Worm (Caenorhabditis elegans) whole organism, early embryonic: ENCODE results near the gene ser-2.

Experiments
- B0310.2 ChIP-seq: sonication (generic microtip); optimal IDR thresholded peaks from 2 replicates; lab custom pipeline; 2016; ENCODE audit warnings: mild to moderate bottlenecking, missing genetic modification characterization, missing compliant biosample characterization
- F13C5.2 ChIP-seq: sonication (generic microtip); optimal IDR thresholded peaks from 2 replicates; lab custom pipeline; 2017; ENCODE audit warnings: mild to moderate bottlenecking, missing genetic modification characterization, inconsistent platforms, missing compliant biosample characterization
- aly-1 ChIP-seq: sonication (generic microtip); optimal IDR thresholded peaks from 2 replicates; lab custom pipeline; 2016; ENCODE audit warnings: missing genetic modification characterization, missing compliant biosample characterization
- ama-1 ChIP-seq: fragments of 150-350 bp; optimal IDR thresholded peaks from 2 replicates; lab custom pipeline; 2014
- ceh-13 ChIP-seq: fragments of 200-800 bp; sonication (Bioruptor generic); optimal IDR thresholded peaks from 2 replicates; lab custom pipeline; 2018; ENCODE audit warnings: mild to moderate bottlenecking, missing genetic modification characterization, missing compliant biosample characterization
- ceh-36 ChIP-seq: sonication (generic microtip); optimal IDR thresholded peaks from 2 replicates; lab custom pipeline; 2016; ENCODE audit warnings: missing genetic modification characterization, inconsistent platforms, missing compliant biosample characterization
- ets-7 ChIP-seq: sonication (generic microtip); optimal IDR thresholded peaks from 2 replicates; lab custom pipeline; 2016; ENCODE audit warnings: missing genotype, missing genetic modification characterization, missing compliant biosample characterization
- flt-1 ChIP-seq: fragments of 200-800 bp; sonication (Bioruptor generic); IDR thresholded peaks from 2 replicates; pipeline ENCODE4 v1.3.6; 2022; ENCODE audit warnings: missing genetic modification characterization, missing compliant biosample characterization
- hmbx-1 ChIP-seq: sonication (generic microtip); optimal IDR thresholded peaks from 2 replicates; lab custom pipeline; 2016; ENCODE audit warnings: mild to moderate bottlenecking, missing genetic modification characterization, missing compliant biosample characterization
- hmg-4 ChIP-seq: fragments of 200-800 bp; sonication (Bioruptor generic); optimal IDR thresholded peaks from 2 replicates; lab custom pipeline; 2018; ENCODE audit warnings: mild to moderate bottlenecking, missing genetic modification characterization, missing compliant biosample characterization
- hnd-1 ChIP-seq: sonication (generic microtip); optimal IDR thresholded peaks from 2 replicates; lab custom pipeline; 2016; ENCODE audit warnings: missing genetic modification characterization, missing compliant biosample characterization
- pes-1 ChIP-seq: fragments of 200-800 bp; sonication (Bioruptor generic); IDR thresholded peaks from 2 replicates; pipeline ENCODE4 v1.3.6; 2022; ENCODE audit warnings: missing genetic modification reagents, missing genetic modification characterization, missing compliant biosample characterization
- scrt-1 ChIP-seq: fragments of 200-800 bp; sonication (Bioruptor generic); IDR thresholded peaks from 2 replicates; pipeline ENCODE4 v1.3.6; 2022; ENCODE audit warnings: missing genetic modification characterization, missing compliant biosample characterization
- sea-1 ChIP-seq: fragments of 200-800 bp; sonication (Bioruptor generic); conservative IDR thresholded peaks from 2 replicates; pipeline ENCODE4 v1.3.6; 2022; ENCODE audit warnings: missing genetic modification characterization, missing compliant biosample characterization
- tbx-11 ChIP-seq: fragments of 200-800 bp; sonication (Bioruptor generic); IDR thresholded peaks from 2 replicates; pipeline ENCODE4 v1.3.6; 2022; ENCODE audit warnings: missing genetic modification characterization, missing compliant biosample characterization
- tbx-37 ChIP-seq: fragments of 200-800 bp; sonication (Bioruptor generic); conservative IDR thresholded peaks from 2 replicates; pipeline ENCODE4 v1.3.6; 2022; ENCODE audit warnings: missing genetic modification reagents, missing genetic modification characterization, missing compliant biosample characterization
- tra-4 ChIP-seq: sonication (generic microtip); optimal IDR thresholded peaks from 2 replicates; lab custom pipeline; 2017; ENCODE audit warnings: missing genetic modification characterization, missing compliant biosample characterization

ser-2 gene

DNA sequence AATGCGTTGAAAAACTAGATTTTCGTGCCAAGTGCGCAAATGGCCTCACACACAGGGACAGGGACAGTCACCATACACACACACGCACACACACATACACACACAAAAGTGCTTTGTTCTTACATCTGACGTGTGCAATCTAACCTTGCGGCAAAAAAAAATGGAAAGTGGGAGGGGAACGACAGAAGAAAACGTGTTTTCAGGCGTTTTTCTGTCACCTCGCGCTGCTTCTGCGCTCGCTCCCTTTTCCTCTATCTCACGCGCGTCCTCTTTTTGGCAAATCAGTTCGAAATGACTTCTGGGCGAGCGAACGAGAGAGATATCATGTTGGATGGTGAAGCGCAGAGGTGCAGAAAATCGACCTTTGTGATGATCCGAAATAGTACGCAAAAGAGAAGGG is 28.7 kb downstream of the ser-2 start:
- TF ChIP-seq tbx-37 (GFP tag; lab: Robert Waterston, UW): no peak

DNA sequence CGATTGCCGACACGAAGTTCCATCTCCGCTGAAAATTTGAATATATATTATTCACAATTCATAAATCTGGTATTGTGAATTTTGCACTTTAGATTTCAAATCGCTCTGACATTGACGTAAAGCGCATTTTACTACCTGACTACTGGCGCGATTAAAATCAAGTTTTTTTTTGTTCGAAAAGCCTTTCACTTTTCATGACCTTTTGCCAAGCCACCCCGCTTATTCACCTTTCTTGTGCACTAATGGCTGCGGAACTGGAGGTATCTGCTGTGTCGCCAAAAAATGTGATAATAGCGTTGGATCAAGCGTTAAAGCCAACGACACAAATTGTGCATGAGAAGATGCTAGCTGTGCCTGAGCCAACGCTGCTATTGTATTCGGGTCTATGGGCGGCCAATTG is 29.8 kb downstream of the ser-2 start:
- TF ChIP-seq ama-1: peak; percentile 16
- no peak for TF ChIP-seq aly-1

DNA sequence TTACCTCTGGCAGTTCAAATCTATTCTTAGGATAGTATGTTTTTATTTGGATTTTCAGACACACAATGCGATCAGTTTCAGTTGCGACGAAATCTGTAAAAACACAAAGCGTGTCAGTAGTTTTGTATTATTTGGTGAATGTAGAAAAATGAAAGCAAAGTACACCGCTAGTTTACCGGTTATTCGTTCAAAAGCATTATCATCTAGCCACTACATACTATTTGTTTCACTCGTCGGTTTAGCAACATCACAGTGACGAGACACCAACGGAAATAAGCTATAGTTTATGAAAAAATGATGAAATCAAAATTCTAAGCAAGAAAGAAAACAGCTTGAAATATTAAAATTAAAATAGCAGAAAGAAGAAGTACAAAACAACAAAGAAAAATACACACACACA is 32.1 kb downstream of the ser-2 start:
- TF ChIP-seq hmbx-1 (tag; lab: Kevin White, UChicago) (no peak), ceh-13 (GFP tag; lab: Kevin White, UChicago) (no peak), F13C5.2 (tag; lab: Kevin White, UChicago) (no peak), tra-4 (tag; lab: Kevin White, UChicago) (no peak), ets-7 (tag; lab: Kevin White, UChicago) (no peak), pes-1 (GFP tag; lab: Robert Waterston, UW) (no peak), flt-1 (GFP tag; lab: Robert Waterston, UW) (no peak), ceh-36 (tag; lab: Kevin White, UChicago) (no peak)

DNA sequence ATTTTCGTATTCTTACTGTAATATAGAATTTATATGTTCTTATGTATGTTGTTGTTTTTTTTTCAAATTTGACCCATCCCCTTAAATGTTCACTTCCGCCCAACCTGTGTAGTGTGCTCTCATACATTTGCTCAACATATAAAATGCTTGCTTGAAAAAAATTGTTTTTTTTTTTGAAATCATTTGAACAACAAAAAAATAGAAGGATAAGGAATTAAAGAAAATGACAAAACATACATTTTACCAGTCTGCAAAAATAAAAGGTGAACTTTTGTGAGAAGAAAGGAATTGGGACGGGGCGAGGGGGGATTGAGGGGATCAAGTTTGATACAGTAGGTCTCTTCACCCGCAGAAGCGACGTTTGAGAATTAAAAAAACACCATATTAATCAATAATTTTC is 34.3 kb downstream of the ser-2 start:
- no peak for TF ChIP-seq ceh-13 (GFP tag; lab: Kevin White, UChicago)
- TF ChIP-seq ceh-36 (tag; lab: Kevin White, UChicago): no peak
- no peak for TF ChIP-seq flt-1 (GFP tag; lab: Robert Waterston, UW)
- TF ChIP-seq scrt-1: no peak
- TF ChIP-seq hnd-1 (tag; lab: Kevin White, UChicago): no peak
- no peak for TF ChIP-seq pes-1 (GFP tag; lab: Robert Waterston, UW)
- TF ChIP-seq F13C5.2 (tag; lab: Kevin White, UChicago): no peak
- TF ChIP-seq ama-1: no peak
- no peak for TF ChIP-seq tbx-37 (GFP tag; lab: Robert Waterston, UW)

DNA sequence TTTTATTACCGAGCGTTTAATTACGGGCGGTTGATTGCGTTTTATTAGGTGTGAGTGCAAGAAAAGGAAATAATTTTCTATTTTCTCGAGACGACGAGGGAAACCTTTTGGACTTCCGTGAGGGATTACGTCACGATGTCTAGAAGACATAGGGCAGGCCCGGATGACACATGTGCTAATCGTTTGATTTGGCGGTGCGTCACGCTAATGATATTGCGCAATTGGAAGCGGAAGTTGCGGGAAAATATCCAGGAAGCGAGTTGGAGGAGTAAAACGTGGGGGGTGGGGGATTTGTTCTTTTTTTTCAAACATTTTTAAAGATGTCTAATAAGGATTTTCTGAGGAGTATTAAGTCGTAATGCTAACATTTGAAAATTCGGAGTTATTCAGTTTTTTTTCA is 38.2 kb downstream of the ser-2 start:
- TF ChIP-seq ets-7 (tag; lab: Kevin White, UChicago) (peak; percentile 55), F13C5.2 (tag; lab: Kevin White, UChicago) (no peak)

DNA sequence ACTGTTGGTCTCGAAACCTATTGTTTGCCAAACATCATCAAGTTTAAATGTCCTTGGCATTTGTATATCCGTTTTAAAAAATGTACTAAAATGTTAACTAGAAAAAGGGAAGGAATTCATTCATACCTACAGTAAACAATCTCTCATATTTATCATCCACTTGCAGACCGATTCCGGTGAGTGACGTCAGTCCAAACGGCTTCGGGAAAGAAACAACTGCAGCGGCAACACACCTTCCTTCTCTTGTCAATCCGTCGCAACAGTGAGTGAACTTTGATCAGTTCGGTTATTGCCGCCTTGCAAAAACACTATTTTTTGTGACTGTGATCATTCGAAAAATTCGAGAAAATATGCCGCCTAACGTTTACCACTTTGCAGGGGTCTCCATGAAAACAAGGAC is 38.6 kb downstream of the ser-2 start:
- no peak for TF ChIP-seq flt-1 (GFP tag; lab: Robert Waterston, UW)
- TF ChIP-seq ceh-36 (tag; lab: Kevin White, UChicago): no peak
- no peak for TF ChIP-seq hmg-4 (GFP tag; lab: Kevin White, UChicago)
- no peak for TF ChIP-seq hmbx-1 (tag; lab: Kevin White, UChicago)
- no peak for TF ChIP-seq ets-7 (tag; lab: Kevin White, UChicago)
- no peak for TF ChIP-seq tbx-37 (GFP tag; lab: Robert Waterston, UW)
- no peak for TF ChIP-seq scrt-1

DNA sequence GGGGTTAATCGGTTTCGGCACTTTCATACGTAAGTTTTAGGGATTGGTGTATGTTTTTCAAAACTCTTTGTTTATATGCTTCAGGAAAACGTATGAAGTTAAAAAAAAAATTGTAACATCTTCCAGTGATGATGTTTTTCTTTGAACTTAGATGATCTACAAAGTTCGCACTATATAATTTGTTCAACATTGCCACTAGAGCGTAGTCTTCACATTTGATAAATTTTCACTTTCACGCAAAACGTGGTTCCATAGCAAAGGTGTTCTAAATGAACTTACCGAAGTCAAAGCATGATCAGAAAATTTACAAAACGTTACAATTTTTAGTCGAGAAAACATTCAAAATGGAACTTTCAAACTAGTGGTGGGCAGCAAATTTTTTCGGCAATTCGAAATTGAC is 39.9 kb downstream of the ser-2 start:
- TF ChIP-seq ama-1 (no peak), tbx-11 (GFP tag; lab: Robert Waterston, UW) (no peak)

DNA sequence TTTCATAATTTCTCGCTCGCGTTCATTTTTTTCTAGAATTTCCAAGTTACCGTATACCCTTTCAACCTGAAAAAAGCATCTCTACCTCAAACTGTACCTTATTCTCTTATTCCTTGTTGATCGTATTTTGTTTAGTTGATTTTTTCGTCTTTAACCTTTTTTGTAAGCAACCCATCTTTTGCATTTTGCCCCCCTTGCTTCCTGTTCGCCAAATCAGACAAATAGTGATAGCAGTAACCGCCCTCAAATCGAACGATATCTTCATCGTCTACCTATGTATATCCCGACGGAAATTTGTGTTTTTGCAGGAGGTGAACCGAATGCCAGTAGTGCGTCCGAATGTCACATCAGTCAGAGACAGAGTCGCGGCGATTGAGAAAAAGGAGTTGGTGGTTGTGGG is 40.3 kb downstream of the ser-2 start, which contains the start of gene F46F2.5:
TSS of gene F46F2.5 (plus strand) at position 301 of the 400 bp plus-strand sequence.
- TF ChIP-seq ceh-13 (GFP tag; lab: Kevin White, UChicago) (no peak), hnd-1 (tag; lab: Kevin White, UChicago) (no peak), tra-4 (tag; lab: Kevin White, UChicago) (no peak), tbx-11 (GFP tag; lab: Robert Waterston, UW) (no peak), scrt-1 (no peak), ama-1 (no peak), aly-1 (no peak), hmbx-1 (tag; lab: Kevin White, UChicago) (no peak), sea-1 (GFP tag; lab: Robert Waterston, UW) (no peak), tbx-37 (GFP tag; lab: Robert Waterston, UW) (no peak), hmg-4 (GFP tag; lab: Kevin White, UChicago) (no peak), pes-1 (GFP tag; lab: Robert Waterston, UW) (no peak), F13C5.2 (tag; lab: Kevin White, UChicago) (no peak), flt-1 (GFP tag; lab: Robert Waterston, UW) (no peak), ets-7 (tag; lab: Kevin White, UChicago) (no peak), B0310.2 (no peak), ceh-36 (tag; lab: Kevin White, UChicago) (no peak)

DNA sequence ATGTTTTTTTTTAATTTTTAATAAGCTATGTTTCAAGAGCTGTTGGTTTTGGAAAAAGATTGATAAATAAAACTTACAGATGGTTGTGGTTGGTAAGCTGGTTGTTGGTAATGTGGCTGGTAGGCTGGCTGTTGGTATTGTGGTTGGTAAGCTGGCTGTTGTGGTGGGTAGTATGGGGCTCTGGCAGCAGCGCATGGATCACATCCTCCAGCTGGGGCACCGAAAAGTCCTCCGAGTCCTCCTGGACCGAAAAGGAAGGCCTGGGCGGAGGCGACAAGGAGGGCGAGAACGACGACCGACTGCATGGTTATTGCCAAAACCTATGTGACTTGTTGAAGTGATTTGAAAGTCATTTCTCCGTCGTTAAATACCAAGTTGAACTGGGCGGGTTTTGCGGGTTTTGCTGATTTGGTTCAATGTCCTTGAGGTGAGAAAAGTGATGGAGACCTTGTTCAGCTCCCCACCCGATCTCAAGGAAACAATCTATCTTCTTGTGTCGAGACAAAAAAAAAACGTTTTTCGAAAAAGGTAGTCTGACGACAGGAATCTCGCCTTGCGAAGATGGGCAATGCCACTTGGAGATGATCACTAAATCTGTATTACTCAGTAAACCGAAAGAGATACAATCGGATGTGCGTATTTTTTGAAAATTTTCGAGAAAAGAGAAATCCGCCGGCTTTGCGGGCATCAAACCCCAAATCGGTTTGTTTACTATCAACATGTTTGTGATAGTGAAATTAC is 42.6 kb downstream of the ser-2 start, which contains the start of gene F46F2.3:
TSS of gene F46F2.3 (minus strand) at position 341 of the 741 bp plus-strand sequence.
- no peak for TF ChIP-seq B0310.2
